Worm (Caenorhabditis elegans): Measurements from ENCODE around the gene pqn-96.

Gene pqn-96

DNA sequence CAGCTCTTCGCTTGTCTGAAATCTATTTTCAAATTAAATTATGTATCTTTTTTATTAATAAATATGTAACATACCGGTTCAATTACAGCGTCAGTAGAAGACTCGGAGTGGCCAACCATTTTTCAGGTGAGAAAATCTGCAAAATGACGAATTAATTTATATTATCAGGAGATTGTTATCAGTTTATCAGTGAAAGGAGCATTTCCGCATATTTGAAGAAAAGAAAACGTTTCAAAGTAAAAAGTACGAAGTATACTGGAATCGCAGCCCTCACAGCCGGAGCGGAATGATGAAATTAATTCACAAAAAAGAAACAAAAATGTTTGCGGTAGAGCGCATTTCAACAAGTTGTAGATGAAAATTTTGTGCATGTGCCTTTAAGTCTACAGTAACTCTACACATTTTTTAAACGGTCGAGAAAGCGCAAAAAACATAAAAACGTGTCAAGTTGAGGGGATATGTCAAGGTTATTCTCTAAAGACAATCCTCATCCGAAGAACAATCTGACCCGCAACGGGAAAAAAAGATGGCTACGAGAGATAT is 40.2 kb upstream of the pqn-96 start:
- TF ChIP-seq F33H1.4 (GFP tag; IDR thresholded peaks at IDR 0.05): peak; percentile 43; the same call in 1 of the 2 replicates
- peak; percentile 72 for TF ChIP-seq xnd-1 (tag; optimal IDR thresholded peaks at IDR 0.05)
- no peak for TF ChIP-seq pbrm-1 (GFP tag; IDR thresholded peaks at IDR 0.05)
- no peak for TF ChIP-seq cebp-1 (GFP tag; IDR thresholded peaks at IDR 0.05)
- TF ChIP-seq cebp-1 (tag; optimal IDR thresholded peaks at IDR 0.05): peak; percentile 32
- no peak for TF ChIP-seq F39B2.1 (GFP tag; IDR thresholded peaks at IDR 0.05)
- no peak for TF ChIP-seq attf-5 (GFP tag; optimal IDR thresholded peaks at IDR 0.05)
- TF ChIP-seq mel-28 (tag; optimal IDR thresholded peaks at IDR 0.05; ENCODE audit: borderline replicate concordance): no peak
- no peak for TF ChIP-seq unc-130 (GFP tag; optimal IDR thresholded peaks at IDR 0.05)
- no peak for TF ChIP-seq madf-10 (tag; optimal IDR thresholded peaks at IDR 0.05)
- TF ChIP-seq snpc-1.1 (tag; optimal IDR thresholded peaks at IDR 0.05; ENCODE audit: insufficient read depth): no peak
- no peak for TF ChIP-seq bed-2 (GFP tag; IDR thresholded peaks at IDR 0.05)
- TF ChIP-seq nhr-80 (tag; optimal IDR thresholded peaks at IDR 0.05): peak; percentile 42
- no peak for TF ChIP-seq aptf-2 (GFP tag; conservative IDR thresholded peaks at IDR 0.05)
- TF ChIP-seq Y56A3A.18 (GFP tag; IDR thresholded peaks at IDR 0.05): no peak
- peak; percentile 47 for TF ChIP-seq dox-1 (GFP tag; IDR thresholded peaks at IDR 0.05)
- 0 out of 2 replicates have a peak, but pooled peaks have one; percentile 39 for TF ChIP-seq madf-8 (GFP tag; conservative IDR thresholded peaks at IDR 0.05)
- peak; percentile 89 for TF ChIP-seq lsl-1 (GFP tag; optimal IDR thresholded peaks at IDR 0.05)
- no peak; the same call in 1 of the 2 replicates for TF ChIP-seq mcd-1 (GFP tag; IDR thresholded peaks at IDR 0.05)

DNA sequence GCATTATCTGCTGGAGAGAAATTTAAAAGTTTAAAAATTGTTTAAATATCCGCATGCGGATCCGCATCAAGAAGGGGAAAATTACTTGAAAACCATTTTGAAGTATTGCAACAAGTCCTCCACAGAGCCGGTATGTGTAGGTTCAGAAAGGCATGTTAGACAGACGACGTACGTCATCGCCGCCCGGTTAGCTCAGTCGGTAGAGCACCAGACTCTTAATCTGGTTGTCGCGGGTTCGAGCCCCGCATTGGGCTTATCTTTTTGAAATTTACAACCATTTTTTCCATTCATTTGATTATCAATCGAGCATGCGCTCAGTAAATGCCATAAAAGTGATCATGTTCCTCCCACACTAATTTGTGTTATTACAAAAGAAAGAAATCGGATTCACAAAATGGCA is 34.1 kb upstream of the pqn-96 start:
- TF ChIP-seq tbx-9 (tag; optimal IDR thresholded peaks at IDR 0.05; ENCODE audit: borderline replicate concordance): no peak
- no peak for TF ChIP-seq Y53G8AR.9 (GFP tag; conservative IDR thresholded peaks at IDR 0.05)
- no peak for TF ChIP-seq ZK185.1 (tag; optimal IDR thresholded peaks at IDR 0.05; ENCODE audit: poor library complexity, severe bottlenecking)
- no peak for TF ChIP-seq madf-3 (GFP tag; IDR thresholded peaks at IDR 0.05)
- TF ChIP-seq nhr-80 (tag; optimal IDR thresholded peaks at IDR 0.05): no peak
- no peak for TF ChIP-seq hrde-1 (tag; optimal IDR thresholded peaks at IDR 0.05; ENCODE audit: borderline replicate concordance)
- peak; percentile 15 for TF ChIP-seq F52B5.7 (tag; optimal IDR thresholded peaks at IDR 0.05)
- no peak for TF ChIP-seq attf-3 (GFP tag; conservative IDR thresholded peaks at IDR 0.05)
- TF ChIP-seq F10E7.11 (tag; optimal IDR thresholded peaks at IDR 0.05): no peak
- TF ChIP-seq aptf-3 (GFP tag; IDR thresholded peaks at IDR 0.05): no peak
- TF ChIP-seq zfh-2 (GFP tag; conservative IDR thresholded peaks at IDR 0.05): no peak
- TF ChIP-seq lag-1 (GFP tag; IDR thresholded peaks at IDR 0.05): no peak
- TF ChIP-seq mes-4 (tag; optimal IDR thresholded peaks at IDR 0.05): no peak
- TF ChIP-seq Y95B8A.8 (GFP tag; IDR thresholded peaks at IDR 0.05): no peak
- TF ChIP-seq efl-1 (GFP tag; optimal IDR thresholded peaks at IDR 0.05): peak; percentile 10
- TF ChIP-seq hmg-20 (GFP tag; IDR thresholded peaks at IDR 0.05): no peak
- TF ChIP-seq madf-8 (GFP tag; conservative IDR thresholded peaks at IDR 0.05): no peak; the same call in 1 of the 2 replicates
- no peak for TF ChIP-seq gei-17 (GFP tag; optimal IDR thresholded peaks at IDR 0.05)
- no peak for TF ChIP-seq egl-44 (GFP tag; IDR thresholded peaks at IDR 0.05)
- TF ChIP-seq pbrm-1 (GFP tag; IDR thresholded peaks at IDR 0.05): peak; percentile 41; the same call in 1 of the 2 replicates
- TF ChIP-seq nhr-120 (GFP tag; IDR thresholded peaks at IDR 0.05): no peak
- TF ChIP-seq fkh-3 (tag; optimal IDR thresholded peaks at IDR 0.05): no peak
- TF ChIP-seq ceh-100 (GFP tag; IDR thresholded peaks at IDR 0.05): no peak
- no peak for TF ChIP-seq F55B11.4 (tag; optimal IDR thresholded peaks at IDR 0.05; ENCODE audit: borderline replicate concordance, insufficient read depth)
- peak; percentile 54 for TF ChIP-seq rpc-1 (optimal IDR thresholded peaks at IDR 0.05)
- TF ChIP-seq rpc-1 (tag; optimal IDR thresholded peaks at IDR 0.05): peak; percentile 83
- TF ChIP-seq sdz-38 (tag; optimal IDR thresholded peaks at IDR 0.05): no peak
- TF ChIP-seq C06A6.2 (GFP tag; conservative IDR thresholded peaks at IDR 0.05): no peak
- no peak for TF ChIP-seq lsy-27 (tag; optimal IDR thresholded peaks at IDR 0.05; ENCODE audit: borderline replicate concordance, insufficient read depth)
- no peak for TF ChIP-seq dox-1 (GFP tag; IDR thresholded peaks at IDR 0.05)
- TF ChIP-seq ceh-40 (GFP tag; IDR thresholded peaks at IDR 0.05): peak; percentile 60; the same call in 1 of the 2 replicates
- peak; percentile 56; the same call in 1 of the 2 replicates for TF ChIP-seq hsf-1 (GFP tag; IDR thresholded peaks at IDR 0.05)
- TF ChIP-seq snpc-1.1 (tag; optimal IDR thresholded peaks at IDR 0.05; ENCODE audit: insufficient read depth): no peak
